Worm (Caenorhabditis elegans) whole organism, L4 larva: ENCODE results near the gene egl-15.

Source experiments
- aly-2 ChIP-seq: sonication (generic microtip); optimal IDR thresholded peaks from 2 replicates; lab custom pipeline; 2018; ENCODE audit warnings: missing biosample characterization, missing genetic modification characterization
- ama-1 ChIP-seq: fragments of 150-350 bp; optimal IDR thresholded peaks from 2 replicates; lab custom pipeline; 2014; ENCODE audit warnings: inconsistent platforms, mixed read lengths
- attf-4 ChIP-seq: sonication (generic microtip); optimal IDR thresholded peaks from 3 replicates; lab custom pipeline; 2017; ENCODE audit warnings: missing biosample characterization, missing genetic modification characterization
- ceh-82 ChIP-seq: sonication (generic microtip); optimal IDR thresholded peaks from 2 replicates; lab custom pipeline; 2017; ENCODE audit warnings: missing biosample characterization, missing genetic modification characterization
- gei-8 ChIP-seq: fragments of 200-800 bp; sonication (Bioruptor generic); optimal IDR thresholded peaks from 2 replicates; lab custom pipeline; 2018; ENCODE audit warnings: mild to moderate bottlenecking, missing genetic modification characterization, missing compliant biosample characterization
- jun-1 ChIP-seq: fragments of 150-350 bp; optimal IDR thresholded peaks from 2 replicates; lab custom pipeline; 2014; ENCODE audit warnings: missing biosample characterization, missing genetic modification reagents, missing genetic modification characterization
- lsy-2 ChIP-seq, 2 experiments: fragments of 150-350 bp in 1 of 2; sonication (generic microtip) in 1 of 2; optimal IDR thresholded peaks; 2 replicates each; lab custom pipeline; 2014 to 2017; ENCODE audit warnings: missing biosample characterization in 2 of 2, missing genetic modification characterization in 2 of 2
- mdl-1 ChIP-seq, 2 experiments: fragments of 150-350 bp in 1 of 2; sonication (generic microtip) in 1 of 2; optimal IDR thresholded peaks; 2 replicates each; lab custom pipeline; 2014 to 2017; ENCODE audit warnings: missing biosample characterization in 2 of 2, missing genetic modification characterization in 2 of 2
- nhr-11 ChIP-seq: fragments of 150-350 bp; optimal IDR thresholded peaks from 2 replicates; lab custom pipeline; 2014; ENCODE audit warnings: missing biosample characterization, missing genetic modification characterization
- pqm-1 ChIP-seq: sonication (generic microtip); optimal IDR thresholded peaks from 2 replicates; lab custom pipeline; 2017; ENCODE audit warnings: missing biosample characterization, missing genetic modification characterization
- unc-62 ChIP-seq, 3 experiments: fragments of 150-350 bp in 1 of 3; sonication (generic microtip); optimal IDR thresholded peaks in 2 of 3; peaks in 1 of 3; 1 replicate in 1 of 3; 2 replicates in 2 of 3; lab custom pipeline; 2014 to 2017; ENCODE audit warnings: missing biosample characterization in 3 of 3, missing genetic modification characterization in 3 of 3, missing genetic modification reagents in 3 of 3, missing genotype in 1 of 3

DNA sequence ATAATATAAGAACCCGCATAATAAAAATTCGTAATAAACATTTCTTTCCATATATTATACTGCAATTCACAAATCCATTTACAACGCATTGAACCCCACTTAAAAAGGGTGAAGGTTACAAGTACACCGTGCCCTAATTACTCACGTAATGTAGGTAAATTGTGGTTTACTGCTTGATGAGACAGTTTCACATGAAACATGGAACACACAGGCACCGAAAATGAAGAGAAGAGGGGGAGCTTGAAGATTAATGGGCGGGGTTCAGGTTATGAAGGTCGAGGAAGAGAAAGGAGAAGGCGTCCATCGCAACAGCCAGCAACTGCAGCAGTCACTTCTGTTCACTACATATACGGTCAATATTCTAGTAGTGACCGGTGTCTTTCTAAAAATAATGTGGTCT lies 43.5 kb downstream of the egl-15 start, which contains the start of gene lpr-6:
- TF ChIP-seq jun-1 (tag; lab: Kevin White, UChicago) (no peak), unc-62 (GFP tag; optimal IDR thresholded peaks at IDR 0.05 in 1 of 2; lab: Kevin White, UChicago) (no peak), unc-62 (tag; optimal IDR thresholded peaks at IDR 0.05; lab: Kevin White, UChicago) (no peak), lsy-2 (tag; optimal IDR thresholded peaks at IDR 0.05; lab: Kevin White, UChicago) (no peak), attf-4 (tag; lab: Kevin White, UChicago) (no peak), pqm-1 (tag; lab: Kevin White, UChicago) (no peak), gei-8 (GFP tag; lab: Kevin White, UChicago) (no peak), nhr-11 (tag; lab: Kevin White, UChicago) (no peak), ama-1 (lab: Kevin White, UChicago) (no peak), mdl-1 (tag; optimal IDR thresholded peaks at IDR 0.05; lab: Kevin White, UChicago) (no peak), ceh-82 (tag; lab: Kevin White, UChicago) (no peak), aly-2 (tag; lab: Kevin White, UChicago) (no peak)
